Fruit fly (Drosophila melanogaster) Kc167 (cell line): ENCODE measurements around the gene CG11882.

Experiments
- Myc ChIP-seq: fragments of >200 bp; optimal IDR thresholded peaks from 2 replicates; lab custom pipeline; 2017; ENCODE audit warnings: missing external identifiers
- Sin3A ChIP-seq: fragments of >200 bp; optimal IDR thresholded peaks from 2 replicates; lab custom pipeline; 2018; ENCODE audit warnings: missing external identifiers
- h ChIP-seq: fragments of >200 bp; optimal IDR thresholded peaks from 3 replicates; lab custom pipeline; 2018; ENCODE audit warnings: missing external identifiers
- insv ChIP-seq: fragments of >200 bp; optimal IDR thresholded peaks from 3 replicates; lab custom pipeline; 2018; ENCODE audit warnings: missing external identifiers
- psq ChIP-seq: fragments of >200 bp; optimal IDR thresholded peaks from 2 replicates; lab custom pipeline; 2017; ENCODE audit warnings: missing external identifiers
- ttk ChIP-seq: sonication (Bioruptor generic); optimal IDR thresholded peaks from 2 replicates; lab custom pipeline; 2017; ENCODE audit warnings: missing external identifiers

The CG11882 gene

DNA sequence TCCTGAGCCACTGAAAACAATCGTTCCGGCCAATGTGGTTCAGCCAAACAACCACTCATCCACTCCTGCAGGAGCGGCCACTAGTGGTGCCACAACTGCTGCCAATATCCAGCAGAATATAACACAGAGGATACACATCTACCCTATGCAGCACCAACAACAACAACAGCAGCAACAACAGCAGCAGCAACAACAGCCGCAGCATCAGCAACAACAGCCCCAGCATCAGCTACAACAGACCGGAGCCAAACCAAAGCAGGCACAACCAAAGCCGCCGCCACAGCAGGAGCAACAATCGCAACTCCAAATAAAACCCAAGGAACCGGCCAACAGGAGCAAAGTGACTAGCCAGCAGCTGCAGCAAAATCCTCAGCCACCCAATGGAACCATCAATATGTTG, 44.7 kb downstream of the CG11882 start:
- TF ChIP-seq ttk (lab: Kevin White, UChicago) (no peak), h (lab: Kevin White, UChicago) (no peak), psq (lab: Kevin White, UChicago) (no peak), Myc (lab: Kevin White, UChicago) (no peak), Sin3A (no peak), insv (lab: Kevin White, UChicago) (no peak)

DNA sequence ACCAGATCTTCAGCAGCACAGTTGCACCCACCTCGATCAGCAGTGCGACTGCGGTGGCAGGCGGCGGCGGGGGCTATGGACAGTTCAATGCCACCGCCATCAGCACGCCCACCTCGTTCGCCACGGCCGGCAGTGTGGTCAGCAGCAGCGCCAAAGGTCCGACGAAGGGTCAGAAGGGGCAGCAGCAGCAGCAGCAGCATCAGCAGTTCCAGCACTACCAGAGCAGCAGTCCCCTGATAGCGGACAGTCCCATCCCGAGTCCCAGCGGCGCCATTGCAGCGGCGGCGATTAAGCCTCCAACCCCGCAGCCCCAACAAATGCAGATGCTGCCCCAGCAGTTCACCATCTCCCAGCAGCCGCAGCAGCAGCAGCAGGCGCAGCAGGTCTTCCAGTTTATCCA, 50.0 kb downstream of the CG11882 start:
- no peak for TF ChIP-seq insv (lab: Kevin White, UChicago)
- no peak for TF ChIP-seq Sin3A
- no peak for TF ChIP-seq psq (lab: Kevin White, UChicago)
- TF ChIP-seq h (lab: Kevin White, UChicago), result no peak
- no peak for TF ChIP-seq ttk (lab: Kevin White, UChicago)
- no peak for TF ChIP-seq Myc (lab: Kevin White, UChicago)
